Worm (Caenorhabditis elegans): Measurements from ENCODE around the gene ins-32.

- TF ChIP-seq cebp-2 (GFP tag; IDR thresholded peaks at IDR 0.05): no peak
- no peak for TF ChIP-seq ama-1 (optimal IDR thresholded peaks at IDR 0.05)
- TF ChIP-seq ama-1 (GFP tag; optimal IDR thresholded peaks at IDR 0.05): no peak
- no peak for TF ChIP-seq dox-1 (GFP tag; IDR thresholded peaks at IDR 0.05)
- TF ChIP-seq lin-35 (GFP tag; optimal IDR thresholded peaks at IDR 0.05): no peak
- no peak for TF ChIP-seq nfya-2 (GFP tag; IDR thresholded peaks at IDR 0.05)
- no peak for TF ChIP-seq tlf-1 (GFP tag; optimal IDR thresholded peaks at IDR 0.05)
Observed at ce11 chrII:3788356-3788962, 14.7 kb downstream of the ins-32 start.

Measured in whole organism, young adult.